Fruit fly (Drosophila melanogaster) whole organism, wandering third instar larva: ENCODE data around the gene Dop1R2.
A peak's percentile ranks its signal among the peaks of the same experiment; 100 is the strongest.

Experiments
- Abd-B ChIP-seq: fragments of >200 bp; optimal IDR thresholded peaks from 2 replicates; lab custom pipeline; 2017; ENCODE audit warnings: missing biosample characterization, missing genetic modification characterization
- CG32264 ChIP-seq: fragments of 200-800 bp; sonication (Bioruptor generic); optimal IDR thresholded peaks from 2 replicates; lab custom pipeline; 2016; ENCODE audit warnings: missing biosample characterization, missing genetic modification characterization
- CrebA ChIP-seq: fragments of 200-800 bp; sonication (Bioruptor generic); optimal IDR thresholded peaks from 2 replicates; lab custom pipeline; 2016; ENCODE audit warnings: missing biosample characterization, mild to moderate bottlenecking, missing genetic modification characterization, borderline replicate concordance
- Dfd ChIP-seq: fragments of >200 bp; optimal IDR thresholded peaks from 2 replicates; lab custom pipeline; 2017; ENCODE audit warnings: missing biosample characterization, missing genetic modification characterization
- Dif ChIP-seq: fragments of 200-275, 200-300 bp; sonication (Bioruptor generic); optimal IDR thresholded peaks from 2 replicates; lab custom pipeline; 2018; ENCODE audit warnings: missing biosample characterization, missing genetic modification characterization; ENCODE audit not compliant: partially characterized antibody
- GATAd ChIP-seq: sonication (Bioruptor generic); optimal IDR thresholded peaks from 2 replicates; lab custom pipeline; 2016; ENCODE audit warnings: missing biosample characterization, missing genetic modification characterization
- HLH106 ChIP-seq: fragments of 200-800 bp; optimal IDR thresholded peaks from 3 replicates; lab custom pipeline; 2019; ENCODE audit warnings: missing biosample characterization, mild to moderate bottlenecking, missing genetic modification characterization, moderate library complexity
- Hnf4 ChIP-seq: fragments of 200-800 bp; sonication (Bioruptor generic); optimal IDR thresholded peaks from 2 replicates; lab custom pipeline; 2016; ENCODE audit warnings: missing biosample characterization, mild to moderate bottlenecking, missing genetic modification characterization
- Hr78 ChIP-seq: fragments of >200 bp; optimal IDR thresholded peaks from 2 replicates; lab custom pipeline; 2017; ENCODE audit warnings: missing biosample characterization, missing genetic modification characterization
- Hr83 ChIP-seq: fragments of 200-300 bp; sonication (Bioruptor generic); optimal IDR thresholded peaks from 2 replicates; lab custom pipeline; 2016; ENCODE audit warnings: missing biosample characterization, mild to moderate bottlenecking, missing genetic modification characterization, moderate library complexity; ENCODE audit not compliant: poor library complexity, severe bottlenecking
- Jra ChIP-seq: sonication (Bioruptor generic); optimal IDR thresholded peaks from 2 replicates; lab custom pipeline; 2016; ENCODE audit warnings: missing biosample characterization, missing genetic modification characterization
- Mio ChIP-seq: sonication (Bioruptor generic); optimal IDR thresholded peaks from 2 replicates; lab custom pipeline; 2016; ENCODE audit warnings: missing biosample characterization, missing genetic modification characterization
- Myc ChIP-seq: fragments of >200 bp; optimal IDR thresholded peaks from 2 replicates; lab custom pipeline; 2017
- N ChIP-seq: fragments of >200 bp; optimal IDR thresholded peaks from 2 replicates; lab custom pipeline; 2018; ENCODE audit warnings: missing biosample characterization, missing external identifiers, missing genetic modification characterization
- OdsH ChIP-seq: fragments of 200-800 bp; sonication (Bioruptor generic); optimal IDR thresholded peaks from 2 replicates; lab custom pipeline; 2016; ENCODE audit warnings: missing biosample characterization, mild to moderate bottlenecking, missing genetic modification characterization
- Rel ChIP-seq, 2 experiments: fragments of 200-800 bp; sonication (Bioruptor generic) in 1 of 2; optimal IDR thresholded peaks; 2 replicates in 1 of 2; 3 replicates in 1 of 2; lab custom pipeline; 2016 to 2019; ENCODE audit warnings: mild to moderate bottlenecking in 2 of 2, missing biosample characterization in 2 of 2, missing genetic modification characterization in 2 of 2, moderate library complexity in 1 of 2
- Sp1 ChIP-seq: fragments of 200-800 bp; sonication (Bioruptor generic); optimal IDR thresholded peaks from 3 replicates; lab custom pipeline; 2019; ENCODE audit warnings: missing biosample characterization, mild to moderate bottlenecking, missing genetic modification characterization, moderate library complexity
- Vsx2 ChIP-seq: fragments of 200-300, 225-300 bp; sonication (Bioruptor generic); optimal IDR thresholded peaks from 2 replicates; lab custom pipeline; 2018; ENCODE audit warnings: missing biosample characterization, missing genetic modification characterization; ENCODE audit not compliant: partially characterized antibody
- br ChIP-seq: fragments of 200-800 bp; sonication (Bioruptor generic); optimal IDR thresholded peaks from 2 replicates; lab custom pipeline; 2016; ENCODE audit warnings: missing biosample characterization, missing genetic modification characterization
- brk ChIP-seq: fragments of 200-800 bp; sonication (Bioruptor generic); optimal IDR thresholded peaks from 2 replicates; lab custom pipeline; 2016; ENCODE audit warnings: missing biosample characterization, mild to moderate bottlenecking, missing genetic modification characterization
- dl ChIP-seq, 2 experiments: fragments of 175-275, 200-275 bp in 1 of 2; fragments of 200-275 bp in 1 of 2; sonication (Bioruptor generic); optimal IDR thresholded peaks; lab custom pipeline; 2018; ENCODE audit warnings: mild to moderate bottlenecking in 2 of 2, missing biosample characterization in 2 of 2, missing genetic modification characterization in 2 of 2, moderate library complexity in 2 of 2; ENCODE audit not compliant: partially characterized antibody in 2 of 2, insufficient read depth in 1 of 2
- dmrt93B ChIP-seq: fragments of 200-800 bp; sonication (Bioruptor generic); optimal IDR thresholded peaks from 2 replicates; lab custom pipeline; 2018; ENCODE audit warnings: missing biosample characterization, mild to moderate bottlenecking, missing genetic modification characterization
- dsf ChIP-seq: sonication (Bioruptor generic); optimal IDR thresholded peaks from 2 replicates; lab custom pipeline; 2016; ENCODE audit warnings: missing biosample characterization, missing genetic modification characterization, borderline replicate concordance
- ey ChIP-seq: fragments of 200-800 bp; sonication (Bioruptor generic); optimal IDR thresholded peaks from 2 replicates; lab custom pipeline; 2016; ENCODE audit warnings: missing biosample characterization, missing genetic modification characterization
- foxo ChIP-seq, 2 experiments: fragments of 200-800 bp; sonication (Bioruptor generic); optimal IDR thresholded peaks; 2 replicates in 1 of 2; 3 replicates in 1 of 2; lab custom pipeline; 2016 to 2017; ENCODE audit warnings: missing biosample characterization in 2 of 2, missing genetic modification characterization in 2 of 2
- fru ChIP-seq: fragments of 200-800 bp; sonication (Bioruptor generic); optimal IDR thresholded peaks from 3 replicates; lab custom pipeline; 2016; ENCODE audit warnings: missing biosample characterization, mild to moderate bottlenecking, missing genetic modification characterization
- h ChIP-seq: fragments of 200-800 bp; sonication (Bioruptor generic); optimal IDR thresholded peaks from 3 replicates; lab custom pipeline; 2016; ENCODE audit warnings: missing biosample characterization, mild to moderate bottlenecking, missing genetic modification characterization
- jim ChIP-seq: fragments of 175-275, 200-325 bp; sonication (Bioruptor generic); optimal IDR thresholded peaks from 2 replicates; lab custom pipeline; 2016; ENCODE audit warnings: missing biosample characterization, mild to moderate bottlenecking, missing genetic modification characterization
- lola ChIP-seq: fragments of >200 bp; optimal IDR thresholded peaks from 2 replicates; lab custom pipeline; 2017; ENCODE audit warnings: missing biosample characterization, missing genetic modification characterization
- pan ChIP-seq: fragments of >200 bp; optimal IDR thresholded peaks from 2 replicates; lab custom pipeline; 2017
- tai ChIP-seq: sonication (Bioruptor generic); optimal IDR thresholded peaks from 2 replicates; lab custom pipeline; 2016; ENCODE audit warnings: missing biosample characterization, missing genetic modification characterization
- usp ChIP-seq: fragments of >200 bp; optimal IDR thresholded peaks from 2 replicates; lab custom pipeline; 2017; ENCODE audit warnings: missing biosample characterization, missing genetic modification characterization
- woc ChIP-seq: sonication (Bioruptor generic); optimal IDR thresholded peaks from 2 replicates; lab custom pipeline; 2016; ENCODE audit warnings: missing biosample characterization, mild to moderate bottlenecking, missing genetic modification characterization

Gene Dop1R2

dm6 chr3R:29586743-29587142, 73.0 kb downstream of the Dop1R2 start:
- TF ChIP-seq Rel (GFP tag; optimal IDR thresholded peaks at IDR 0.05; lab: Kevin White, UChicago) (no peak), Rel (tag; optimal IDR thresholded peaks at IDR 0.05; lab: Kevin White, UChicago) (no peak), HLH106 (tag; lab: Kevin White, UChicago) (no peak), CrebA (GFP tag; lab: Kevin White, UChicago) (no peak), Dfd (no peak), Mio (GFP tag; lab: Kevin White, UChicago) (no peak), Dif (GFP tag; lab: Kevin White, UChicago) (no peak), GATAd (GFP tag; lab: Kevin White, UChicago) (no peak), OdsH (GFP tag; lab: Kevin White, UChicago) (no peak), usp (GFP tag; lab: Kevin White, UChicago) (no peak), Sp1 (GFP tag; lab: Kevin White, UChicago) (no peak), CG32264 (GFP tag; lab: Kevin White, UChicago) (no peak), woc (GFP tag; lab: Kevin White, UChicago) (no peak), pan (no peak), dl (GFP tag; optimal IDR thresholded peaks at IDR 0.05; lab: Kevin White, UChicago; ENCODE audit: insufficient read depth in 1 of 2, partially characterized antibody in 2 of 2) (no peak), br (GFP tag; lab: Kevin White, UChicago) (no peak), N (GFP tag; lab: Kevin White, UChicago) (no peak), dsf (GFP tag; lab: Kevin White, UChicago) (no peak)

- TF ChIP-seq Rel (GFP tag; optimal IDR thresholded peaks at IDR 0.05; lab: Kevin White, UChicago) = no peak
- TF ChIP-seq Rel (tag; optimal IDR thresholded peaks at IDR 0.05; lab: Kevin White, UChicago) = peak; percentile 12
- TF ChIP-seq h = peak; percentile 36
- TF ChIP-seq Dif (GFP tag; lab: Kevin White, UChicago) = no peak
- peak in 1 of 2 experiments; percentile 32 for TF ChIP-seq foxo (GFP tag; optimal IDR thresholded peaks at IDR 0.05; lab: Kevin White, UChicago)
- TF ChIP-seq tai (GFP tag; lab: Kevin White, UChicago) = no peak
- TF ChIP-seq woc (GFP tag; lab: Kevin White, UChicago) = peak; percentile 12
- TF ChIP-seq fru (GFP tag; lab: Kevin White, UChicago) = peak; percentile 24
These were observed 74.6 kb downstream of the Dop1R2 start for dm6 chr3R:29585015-29585701.

dm6 chr3R:29584266-29584665, 75.5 kb downstream of the Dop1R2 start:
- no peak for TF ChIP-seq ey (GFP tag; lab: Kevin White, UChicago)
- no peak for TF ChIP-seq foxo (GFP tag; optimal IDR thresholded peaks at IDR 0.05; lab: Kevin White, UChicago)
- no peak for TF ChIP-seq jim (GFP tag; lab: Kevin White, UChicago)
- TF ChIP-seq Sp1 (GFP tag; lab: Kevin White, UChicago) = no peak
- TF ChIP-seq pan = no peak
- TF ChIP-seq tai (GFP tag; lab: Kevin White, UChicago) = no peak
- TF ChIP-seq woc (GFP tag; lab: Kevin White, UChicago) = no peak
- TF ChIP-seq HLH106 (tag; lab: Kevin White, UChicago) = no peak
- TF ChIP-seq Rel (GFP tag; optimal IDR thresholded peaks at IDR 0.05; lab: Kevin White, UChicago) = no peak
- no peak for TF ChIP-seq Rel (tag; optimal IDR thresholded peaks at IDR 0.05; lab: Kevin White, UChicago)
- TF ChIP-seq usp (GFP tag; lab: Kevin White, UChicago) = no peak
- TF ChIP-seq Abd-B (GFP tag; lab: Kevin White, UChicago) = no peak
- no peak for TF ChIP-seq lola
- no peak for TF ChIP-seq Myc (lab: Kevin White, UChicago)
- no peak for TF ChIP-seq dmrt93B
- TF ChIP-seq Vsx2 (GFP tag; lab: Kevin White, UChicago) = no peak
- TF ChIP-seq Dif (GFP tag; lab: Kevin White, UChicago) = no peak
- no peak for TF ChIP-seq br (GFP tag; lab: Kevin White, UChicago)
- no peak for TF ChIP-seq CrebA (GFP tag; lab: Kevin White, UChicago)
- TF ChIP-seq brk (GFP tag; lab: Kevin White, UChicago) = no peak

dm6 chr3R:29583299-29583698, 76.5 kb downstream of the Dop1R2 start:
- no peak for TF ChIP-seq h
- no peak for TF ChIP-seq Hnf4
- TF ChIP-seq Vsx2 (GFP tag; lab: Kevin White, UChicago) = no peak
- no peak for TF ChIP-seq Jra (GFP tag; lab: Kevin White, UChicago)
- no peak for TF ChIP-seq dmrt93B
- TF ChIP-seq brk (GFP tag; lab: Kevin White, UChicago) = no peak
- no peak for TF ChIP-seq dsf (GFP tag; lab: Kevin White, UChicago)
- no peak for TF ChIP-seq N (GFP tag; lab: Kevin White, UChicago)
- no peak for TF ChIP-seq Mio (GFP tag; lab: Kevin White, UChicago)
- TF ChIP-seq Hr83 (GFP tag; lab: Kevin White, UChicago) = no peak
- no peak for TF ChIP-seq GATAd (GFP tag; lab: Kevin White, UChicago)
- no peak for TF ChIP-seq Hr78
- no peak for TF ChIP-seq Dfd
